Worm (Caenorhabditis elegans) whole organism, L1 larva: ENCODE results near the gene Y60C6A.2.
"Not testable (repeated sequence)": the region's sequence is repeated elsewhere in the genome, so short reads cannot be mapped to it uniquely, and the experiment has no call there.

ENCODE experiments used
- C04F5.9 ChIP-seq: sonication (generic microtip); optimal IDR thresholded peaks from 2 replicates; lab custom pipeline; 2016; ENCODE audit warnings: missing genetic modification characterization, missing compliant biosample characterization
- Y116A8C.19 ChIP-seq: sonication (generic microtip); optimal IDR thresholded peaks from 2 replicates; lab custom pipeline; 2016; ENCODE audit warnings: missing compliant biosample characterization, missing genetic modification characterization, borderline replicate concordance
- aha-1 ChIP-seq: fragments of 150-350 bp; optimal IDR thresholded peaks from 2 replicates; lab custom pipeline; 2014; ENCODE audit warnings: missing biosample characterization, missing genetic modification characterization
- aly-2 ChIP-seq: fragments of 150-350 bp; optimal IDR thresholded peaks from 2 replicates; lab custom pipeline; 2014; ENCODE audit warnings: missing biosample characterization, missing genetic modification characterization
- ceh-63 ChIP-seq: fragments of 200-800 bp; sonication (Bioruptor generic); optimal IDR thresholded peaks from 2 replicates; lab custom pipeline; 2018; ENCODE audit warnings: mild to moderate bottlenecking, missing genetic modification characterization, missing compliant biosample characterization
- ceh-82 ChIP-seq, 3 experiments: fragments of 150-350 bp in 1 of 3; sonication (generic microtip) in 2 of 3; optimal IDR thresholded peaks; 2 replicates each; lab custom pipeline; 2014 to 2017; ENCODE audit warnings: missing biosample characterization in 3 of 3, missing genetic modification characterization in 3 of 3
- ceh-88 ChIP-seq: fragments of 200-800 bp; sonication (Bioruptor generic); IDR thresholded peaks from 2 replicates; pipeline ENCODE4 v1.3.6; 2022; ENCODE audit warnings: missing genetic modification characterization, missing compliant biosample characterization
- ces-1 ChIP-seq: fragments of 150-350 bp; optimal IDR thresholded peaks from 2 replicates; lab custom pipeline; 2014; ENCODE audit warnings: missing biosample characterization, missing genetic modification reagents, missing genetic modification characterization
- dpl-1 ChIP-seq, 3 experiments: fragments of 150-350 bp in 2 of 3; sonication (generic microtip) in 1 of 3; optimal IDR thresholded peaks; 2 replicates each; lab custom pipeline; 2014 to 2017; ENCODE audit warnings: missing biosample characterization in 3 of 3, missing genetic modification characterization in 3 of 3, missing genetic modification reagents in 3 of 3
- efl-1 ChIP-seq, 4 experiments: fragments of 150-350 bp; optimal IDR thresholded peaks in 3 of 4; peaks in 1 of 4; 1 replicate in 1 of 4; 2 replicates in 3 of 4; lab custom pipeline; 2014; ENCODE audit warnings: missing biosample characterization in 2 of 4, missing genetic modification characterization in 2 of 4, missing genetic modification reagents in 2 of 4
- elt-2 ChIP-seq: sonication (generic microtip); optimal IDR thresholded peaks from 2 replicates; lab custom pipeline; 2016; ENCODE audit warnings: missing genetic modification characterization, mild to moderate bottlenecking, inconsistent platforms, missing compliant biosample characterization, missing genetic modification reagents
- elt-3 ChIP-seq, 6 experiments: fragments of 150-350 bp in 1 of 6; sonication (generic microtip); optimal IDR thresholded peaks; 2 replicates each; lab custom pipeline; 2017 to 2018; ENCODE audit warnings: missing biosample characterization in 6 of 6, missing genetic modification characterization in 6 of 6, inconsistent platforms in 1 of 6
- fkh-10 ChIP-seq: sonication (generic microtip); optimal IDR thresholded peaks from 2 replicates; lab custom pipeline; 2017; ENCODE audit warnings: missing biosample characterization, missing genetic modification reagents, missing genetic modification characterization
- grh-1 ChIP-seq: fragments of 200-800 bp; sonication (Bioruptor generic); IDR thresholded peaks from 2 replicates; pipeline ENCODE4 v1.3.6; 2022; ENCODE audit warnings: missing genetic modification reagents, missing genetic modification characterization, missing compliant biosample characterization
- hpl-2 ChIP-seq: fragments of 150-350 bp; optimal IDR thresholded peaks from 2 replicates; lab custom pipeline; 2014; ENCODE audit warnings: missing biosample characterization, missing genetic modification reagents, missing genetic modification characterization
- jun-1 ChIP-seq: fragments of 150-350 bp; optimal IDR thresholded peaks from 2 replicates; lab custom pipeline; 2014; ENCODE audit warnings: missing biosample characterization, missing genetic modification reagents, missing genetic modification characterization
- lin-14 ChIP-seq: fragments of 200-800 bp; sonication (Bioruptor generic); optimal IDR thresholded peaks from 2 replicates; lab custom pipeline; 2018; ENCODE audit warnings: mild to moderate bottlenecking, missing genetic modification characterization, moderate library complexity, missing compliant biosample characterization
- lin-15B ChIP-seq: fragments of 150-350 bp; sonication (generic microtip); optimal IDR thresholded peaks from 3 replicates; lab custom pipeline; 2014; ENCODE audit warnings: missing biosample characterization, missing genetic modification characterization
- lin-35 ChIP-seq, 2 experiments: fragments of 150-350 bp; optimal IDR thresholded peaks; 2 replicates each; lab custom pipeline; 2014; ENCODE audit warnings: missing biosample characterization in 2 of 2, missing genetic modification characterization in 2 of 2, missing genetic modification reagents in 2 of 2
- lir-3 ChIP-seq: sonication (generic microtip); optimal IDR thresholded peaks from 2 replicates; lab custom pipeline; 2016; ENCODE audit warnings: mild to moderate bottlenecking, missing genetic modification characterization, moderate library complexity, missing compliant biosample characterization; ENCODE audit not compliant: poor library complexity
- lsy-2 ChIP-seq, 2 experiments: fragments of 150-350 bp; optimal IDR thresholded peaks; 2 replicates each; lab custom pipeline; 2014; ENCODE audit warnings: missing biosample characterization in 2 of 2, missing genetic modification characterization in 2 of 2
- mdl-1 ChIP-seq, 2 experiments: fragments of 150-350 bp; optimal IDR thresholded peaks; 2 replicates each; lab custom pipeline; 2014 to 2017; ENCODE audit warnings: missing biosample characterization in 2 of 2, missing genetic modification characterization in 2 of 2, inconsistent platforms in 1 of 2
- mef-2 ChIP-seq: fragments of 150-350 bp; optimal IDR thresholded peaks from 2 replicates; lab custom pipeline; 2014; ENCODE audit warnings: missing biosample characterization, missing genetic modification characterization
- nhr-12 ChIP-seq: sonication (generic microtip); optimal IDR thresholded peaks from 2 replicates; lab custom pipeline; 2017; ENCODE audit warnings: missing biosample characterization, missing genetic modification characterization
- nhr-19 ChIP-seq: fragments of 200-800 bp; sonication (Bioruptor generic); conservative IDR thresholded peaks from 2 replicates; pipeline ENCODE4 v1.3.6; 2022; ENCODE audit warnings: missing genetic modification characterization, missing compliant biosample characterization
- nhr-20 ChIP-seq: sonication (generic microtip); optimal IDR thresholded peaks from 2 replicates; lab custom pipeline; 2016; ENCODE audit warnings: mild to moderate bottlenecking, missing genetic modification characterization, missing compliant biosample characterization
- nhr-28 ChIP-seq: fragments of 150-350 bp; optimal IDR thresholded peaks from 2 replicates; lab custom pipeline; 2014; ENCODE audit warnings: missing biosample characterization, missing genetic modification characterization
- nhr-71 ChIP-seq: sonication (generic microtip); optimal IDR thresholded peaks from 2 replicates; lab custom pipeline; 2016; ENCODE audit warnings: mild to moderate bottlenecking, missing genetic modification characterization, moderate library complexity, missing compliant biosample characterization
- nhr-77 ChIP-seq: fragments of 150-350 bp; optimal IDR thresholded peaks from 2 replicates; lab custom pipeline; 2014; ENCODE audit warnings: missing biosample characterization, missing genetic modification characterization
- pag-3 ChIP-seq: sonication (generic microtip); optimal IDR thresholded peaks from 2 replicates; lab custom pipeline; 2017; ENCODE audit warnings: missing genetic modification characterization, mild to moderate bottlenecking, missing compliant biosample characterization, antibody characterized with exemption, borderline replicate concordance; ENCODE audit not compliant: insufficient read depth
- pax-3 ChIP-seq: fragments of 200-800 bp; sonication (Bioruptor generic); optimal IDR thresholded peaks from 2 replicates; lab custom pipeline; 2018; ENCODE audit warnings: mild to moderate bottlenecking, missing genetic modification characterization, moderate library complexity, missing compliant biosample characterization
- snpc-4 ChIP-seq: fragments of 150-350 bp; optimal IDR thresholded peaks from 2 replicates; lab custom pipeline; 2014; ENCODE audit warnings: missing biosample characterization, missing genetic modification characterization
- snu-23 ChIP-seq: sonication (generic microtip); optimal IDR thresholded peaks from 2 replicates; lab custom pipeline; 2016; ENCODE audit warnings: missing genetic modification characterization, missing compliant biosample characterization
- sptf-1 ChIP-seq: fragments of 150-350 bp; optimal IDR thresholded peaks from 2 replicates; lab custom pipeline; 2014; ENCODE audit warnings: missing biosample characterization, missing genetic modification characterization
- sup-37 ChIP-seq: fragments of 200-800 bp; sonication (Bioruptor generic); optimal IDR thresholded peaks from 2 replicates; lab custom pipeline; 2018; ENCODE audit warnings: mild to moderate bottlenecking, missing genetic modification characterization, missing compliant biosample characterization
- unc-30 ChIP-seq: sonication (generic microtip); optimal IDR thresholded peaks from 2 replicates; lab custom pipeline; 2017; ENCODE audit warnings: missing biosample characterization, missing genetic modification characterization
- vab-15 ChIP-seq: sonication (generic microtip); optimal IDR thresholded peaks from 2 replicates; lab custom pipeline; 2017; ENCODE audit warnings: missing genotype, mild to moderate bottlenecking, missing genetic modification characterization, missing compliant biosample characterization
- ztf-11 ChIP-seq, 2 experiments: sonication (generic microtip); optimal IDR thresholded peaks; 2 replicates each; lab custom pipeline; 2016 to 2017; ENCODE audit warnings: missing genetic modification characterization in 2 of 2, missing biosample characterization in 1 of 2, missing compliant biosample characterization in 1 of 2
- ztf-4 ChIP-seq: fragments of 150-350 bp; optimal IDR thresholded peaks from 2 replicates; lab custom pipeline; 2014; ENCODE audit warnings: missing biosample characterization, missing genetic modification characterization

Y60C6A.2 gene

DNA sequence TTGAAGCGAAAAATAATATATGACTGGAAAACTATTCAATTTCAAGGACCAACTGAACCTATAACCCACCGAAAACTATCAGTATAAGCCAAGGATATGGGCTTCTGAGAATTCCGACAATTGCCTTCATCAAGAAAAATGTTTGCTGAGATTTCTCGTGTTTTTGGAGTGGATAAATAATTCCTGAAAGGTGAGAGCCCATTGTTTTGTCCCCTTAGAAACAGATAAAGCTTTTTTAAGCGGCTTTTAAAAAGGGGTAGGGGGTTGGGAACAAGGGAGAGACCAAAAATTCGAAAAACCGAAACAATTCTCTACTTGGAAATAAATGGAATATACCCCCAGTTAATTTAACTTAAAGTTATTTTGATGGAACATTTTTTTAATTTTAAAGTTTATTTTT, 18.7 kb downstream of the Y60C6A.2 start, which contains the start of gene C18G1.8:
TSS of gene C18G1.8 (minus strand) at position 101 of the 400 bp plus-strand sequence.
- no peak for TF ChIP-seq sptf-1 (tag; lab: Kevin White, UChicago)
- TF ChIP-seq lin-15B (tag; lab: Kevin White, UChicago), result no peak

DNA sequence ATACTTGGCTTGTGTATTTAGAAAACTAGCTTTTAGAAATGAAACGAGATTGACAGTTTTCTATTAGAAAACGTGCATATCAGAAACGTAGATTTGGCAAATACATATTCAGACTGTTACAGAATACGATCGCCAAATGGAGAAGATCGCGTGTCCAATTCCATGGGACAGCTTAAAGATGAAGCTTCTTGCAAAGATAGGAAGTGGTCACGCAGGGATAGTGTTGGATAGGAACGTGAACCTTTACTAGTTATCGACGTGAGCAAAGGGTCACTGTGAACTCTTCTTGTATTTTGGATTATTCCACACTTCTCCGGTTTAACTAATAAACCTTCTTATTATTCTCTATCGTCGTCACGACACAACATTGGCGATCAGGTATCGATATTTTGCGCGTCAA, 24.6 kb downstream of the Y60C6A.2 start, which contains the start of gene bgnt-1.4:
TSS of gene bgnt-1.4 (plus strand) at position 301 of the 400 bp plus-strand sequence.
- not testable (repeated sequence) for TF ChIP-seq vab-15 (tag; lab: Kevin White, UChicago); ceh-82 (tag; optimal IDR thresholded peaks at IDR 0.05; lab: Kevin White, UChicago); nhr-77 (tag; lab: Kevin White, UChicago)

DNA sequence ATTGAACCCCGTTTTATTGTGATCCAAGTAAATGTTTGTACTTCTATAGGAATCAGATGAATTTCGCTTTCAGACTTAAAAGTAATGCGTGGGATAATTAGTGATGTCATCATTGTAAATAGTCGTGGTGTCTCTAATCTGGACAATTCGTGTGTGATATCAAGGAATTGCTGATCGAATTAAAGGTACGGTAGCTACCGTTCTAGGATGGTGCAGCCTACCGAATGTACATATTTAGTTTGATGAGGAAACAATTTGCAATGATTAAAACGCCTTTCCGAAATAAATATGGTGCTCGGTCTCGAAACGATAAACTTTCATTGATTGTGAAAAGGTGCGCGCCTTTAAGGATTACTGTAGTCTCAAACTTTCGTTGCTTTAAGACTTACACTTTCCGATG, 26.7 kb downstream of the Y60C6A.2 start:
- TF ChIP-seq hpl-2 (GFP tag; lab: Kevin White, UChicago) (no peak), nhr-20 (tag; lab: Kevin White, UChicago) (no peak), aly-2 (no peak), ceh-88 (GFP tag; lab: Robert Waterston, UW) (no peak), ztf-4 (tag; lab: Kevin White, UChicago) (no peak), lsy-2 (tag; optimal IDR thresholded peaks at IDR 0.05; lab: Kevin White, UChicago) (no peak), aha-1 (tag; lab: Kevin White, UChicago) (no peak), Y116A8C.19 (tag; lab: Kevin White, UChicago) (no peak), dpl-1 (GFP tag; optimal IDR thresholded peaks at IDR 0.05; lab: Kevin White, UChicago) (no peak), elt-2 (tag; lab: Kevin White, UChicago) (no peak), nhr-19 (GFP tag; lab: Robert Waterston, UW) (no peak), C04F5.9 (tag; lab: Kevin White, UChicago) (no peak), snu-23 (GFP tag; lab: Kevin White, UChicago) (no peak), mef-2 (tag; lab: Kevin White, UChicago) (no peak), lin-35 (GFP tag; optimal IDR thresholded peaks at IDR 0.05; lab: Kevin White, UChicago) (no peak), nhr-71 (tag; lab: Kevin White, UChicago) (no peak), ceh-63 (GFP tag; lab: Kevin White, UChicago) (no peak)

ce11 chrV:4758019-4758418, 27.2 kb downstream of the Y60C6A.2 start:
- no peak for TF ChIP-seq fkh-10 (GFP tag; lab: Kevin White, UChicago)
- no peak for TF ChIP-seq elt-3 (tag; optimal IDR thresholded peaks at IDR 0.05; lab: Kevin White, UChicago)
- no peak for TF ChIP-seq lin-14 (GFP tag; lab: Kevin White, UChicago)
- no peak for TF ChIP-seq nhr-71 (tag; lab: Kevin White, UChicago)
- TF ChIP-seq pax-3 (tag; lab: Kevin White, UChicago), result no peak
- no peak for TF ChIP-seq unc-30
- TF ChIP-seq jun-1 (tag; lab: Kevin White, UChicago), result no peak
- no peak for TF ChIP-seq mdl-1 (tag; optimal IDR thresholded peaks at IDR 0.05; lab: Kevin White, UChicago)
- TF ChIP-seq snpc-4, result no peak
- TF ChIP-seq ztf-11 (tag; optimal IDR thresholded peaks at IDR 0.05; lab: Kevin White, UChicago), result no peak
- TF ChIP-seq pag-3, result no peak
- TF ChIP-seq, all 84 proteins: peak for 0

ce11 chrV:4755308-4756029, 29.8 kb downstream of the Y60C6A.2 start, which contains the start of gene pgl-3:
Gene pgl-3, plus strand, starts transcription at chrV:4755979.
- no peak for TF ChIP-seq lir-3 (tag; lab: Kevin White, UChicago)
- no peak for TF ChIP-seq sup-37 (GFP tag; lab: Kevin White, UChicago)
- TF ChIP-seq nhr-28 (tag; lab: Kevin White, UChicago), result no peak
- TF ChIP-seq nhr-12, result no peak
- no peak for TF ChIP-seq ces-1 (GFP tag; lab: Kevin White, UChicago)
- TF ChIP-seq efl-1 (optimal IDR thresholded peaks at IDR 0.05; lab: Kevin White, UChicago), result peak in 1 of 2 experiments; percentile 14
- no peak for TF ChIP-seq efl-1 (GFP tag; optimal IDR thresholded peaks at IDR 0.05 in 1 of 2; lab: Kevin White, UChicago)
- TF ChIP-seq grh-1 (GFP tag; lab: Robert Waterston, UW), result no peak
